Fruit fly (Drosophila melanogaster): ENCODE results near the gene alphaTub85E.
"Not testable (repeated sequence)": the region's sequence is repeated elsewhere in the genome, so short reads cannot be mapped to it uniquely, and the experiment has no call there.

- not testable (repeated sequence) for TF ChIP-seq tj, Mnt, CG5204 (GFP tag; optimal IDR thresholded peaks at IDR 0.05)
Observed at dm6 chr3R:9685376-9685775, 47.7 kb downstream of the alphaTub85E start, which contains the start of the genes eca and CG18542.
